Worm (Caenorhabditis elegans) whole organism, mixed stage, embryonic: Measurements from ENCODE around the gene hlh-26.

ENCODE experiments used
- cnd-1 ChIP-seq: fragments of 200-800 bp; sonication (Bioruptor generic); optimal IDR thresholded peaks from 2 replicates; lab custom pipeline; 2018; ENCODE audit warnings: mild to moderate bottlenecking, missing genetic modification characterization, missing compliant biosample characterization
- elt-3 ChIP-seq: fragments of 150-350 bp; optimal IDR thresholded peaks from 2 replicates; lab custom pipeline; 2014; ENCODE audit warnings: missing biosample characterization, missing genetic modification characterization
- nhr-237 ChIP-seq: fragments of 150-350 bp; optimal IDR thresholded peaks from 2 replicates; lab custom pipeline; 2014; ENCODE audit warnings: missing biosample characterization, missing genetic modification characterization
- nhr-76 ChIP-seq: sonication (generic microtip); optimal IDR thresholded peaks from 2 replicates; lab custom pipeline; 2017; ENCODE audit warnings: missing biosample characterization, missing genetic modification characterization
- snpc-4 ChIP-seq: fragments of 150-350 bp; optimal IDR thresholded peaks from 2 replicates; lab custom pipeline; 2014; ENCODE audit warnings: missing biosample characterization, missing genetic modification characterization
- unc-62 ChIP-seq: fragments of 150-350 bp; optimal IDR thresholded peaks from 2 replicates; lab custom pipeline; 2014; ENCODE audit warnings: missing biosample characterization, missing genetic modification reagents, missing genetic modification characterization
- ztf-11 ChIP-seq: fragments of 150-350 bp; optimal IDR thresholded peaks from 2 replicates; lab custom pipeline; 2014; ENCODE audit warnings: missing biosample characterization, missing genetic modification characterization

DNA sequence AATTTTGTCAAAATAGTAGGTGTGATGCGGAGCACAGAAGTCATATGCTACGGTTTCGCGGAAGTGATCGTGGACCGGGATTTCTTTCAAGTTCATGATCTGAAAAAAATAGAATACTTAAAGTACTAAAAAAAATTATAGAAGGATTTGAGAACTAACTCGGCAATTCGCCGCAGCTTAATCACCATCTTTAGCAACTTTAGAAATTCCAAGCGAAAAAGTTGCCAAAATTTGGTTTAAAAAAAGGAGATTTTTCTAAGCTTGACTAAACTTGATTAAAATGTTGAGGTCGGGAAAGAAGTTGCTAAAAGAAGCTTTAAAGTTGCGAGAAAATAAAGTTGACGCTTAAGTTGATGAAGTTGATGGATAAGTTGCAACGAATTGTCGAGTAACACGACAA lies 15.9 kb downstream of the hlh-26 start, which contains the start of gene ZK177.9:
- no peak for TF ChIP-seq ztf-11 (tag; lab: Kevin White, UChicago)
- no peak for TF ChIP-seq nhr-76 (tag; lab: Kevin White, UChicago)
- no peak for TF ChIP-seq unc-62
- TF ChIP-seq nhr-237 (tag; lab: Kevin White, UChicago): no peak
- no peak for TF ChIP-seq snpc-4 (tag; lab: Kevin White, UChicago)
- no peak for TF ChIP-seq cnd-1
- TF ChIP-seq elt-3 (tag; lab: Kevin White, UChicago): no peak
